Worm (Caenorhabditis elegans) whole organism, mixed stage, embryonic: Measurements from ENCODE around the gene T07E3.4.

Experiments
- ceh-39 ChIP-seq: fragments of 150-350 bp; optimal IDR thresholded peaks from 2 replicates; lab custom pipeline; 2014; ENCODE audit warnings: missing biosample characterization, missing genetic modification characterization
- ceh-43 ChIP-seq: fragments of 200-800 bp; sonication (Bioruptor generic); optimal IDR thresholded peaks from 2 replicates; lab custom pipeline; 2018; ENCODE audit warnings: mild to moderate bottlenecking, missing genetic modification characterization, moderate library complexity, missing compliant biosample characterization
- ces-1 ChIP-seq: fragments of 150-350 bp; optimal IDR thresholded peaks from 2 replicates; lab custom pipeline; 2014; ENCODE audit warnings: missing biosample characterization, missing genetic modification reagents, missing genetic modification characterization
- elt-3 ChIP-seq: fragments of 150-350 bp; optimal IDR thresholded peaks from 2 replicates; lab custom pipeline; 2014; ENCODE audit warnings: missing biosample characterization, missing genetic modification characterization
- hlh-1 ChIP-seq: fragments of 150-350 bp; optimal IDR thresholded peaks from 2 replicates; lab custom pipeline; 2014; ENCODE audit warnings: missing biosample characterization, missing genetic modification reagents, missing genetic modification characterization
- lsy-2 ChIP-seq: fragments of 150-350 bp; optimal IDR thresholded peaks from 2 replicates; lab custom pipeline; 2014; ENCODE audit warnings: missing biosample characterization, missing genetic modification characterization
- mab-5 ChIP-seq: fragments of 150-350 bp; optimal IDR thresholded peaks from 2 replicates; lab custom pipeline; 2014; ENCODE audit warnings: missing biosample characterization, missing genetic modification characterization
- mep-1 ChIP-seq: fragments of 150-350 bp; optimal IDR thresholded peaks from 2 replicates; lab custom pipeline; 2017; ENCODE audit warnings: missing biosample characterization, missing genetic modification reagents, missing genetic modification characterization, inconsistent platforms
- nhr-237 ChIP-seq: fragments of 150-350 bp; optimal IDR thresholded peaks from 2 replicates; lab custom pipeline; 2014; ENCODE audit warnings: missing biosample characterization, missing genetic modification characterization
- nhr-28 ChIP-seq: fragments of 150-350 bp; optimal IDR thresholded peaks from 2 replicates; lab custom pipeline; 2014; ENCODE audit warnings: missing biosample characterization, missing genetic modification characterization
- pha-4 ChIP-seq: fragments of 150-350 bp; optimal IDR thresholded peaks from 2 replicates; lab custom pipeline; 2018; ENCODE audit warnings: missing biosample characterization, missing genetic modification reagents, missing genetic modification characterization
- snpc-4 ChIP-seq: fragments of 150-350 bp; optimal IDR thresholded peaks from 2 replicates; lab custom pipeline; 2014; ENCODE audit warnings: missing biosample characterization, missing genetic modification characterization

- TF ChIP-seq ceh-39 (tag; lab: Kevin White, UChicago) (no peak), lsy-2 (tag; lab: Kevin White, UChicago) (no peak), hlh-1 (tag; lab: Kevin White, UChicago) (peak; percentile 77), nhr-237 (no peak), mab-5 (no peak), elt-3 (tag; lab: Kevin White, UChicago) (no peak), ces-1 (no peak), ceh-43 (no peak), mep-1 (no peak), nhr-28 (no peak), snpc-4 (tag; lab: Kevin White, UChicago) (no peak), pha-4 (tag; lab: Kevin White, UChicago) (no peak)
These were observed 50.1 kb downstream of the T07E3.4 start for ce11 chrIII:6947896-6948295.
